Fruit fly (Drosophila melanogaster) whole organism, embryonic: ENCODE measurements around the gene CG17249.
A peak's percentile ranks its signal among the peaks of the same experiment; 100 is the strongest.

Experiments used
- Antp ChIP-seq: fragments of 200-800 bp; sonication (Bioruptor generic); optimal IDR thresholded peaks from 3 replicates; lab custom pipeline; 2016; ENCODE audit warnings: missing biosample characterization, missing genetic modification characterization
- Bgb ChIP-seq: fragments of 200-800 bp; sonication (Bioruptor generic); IDR thresholded peaks from 2 replicates; pipeline ENCODE4 v1.3.6; 2022; ENCODE audit warnings: missing biosample characterization, missing genetic modification characterization; ENCODE audit not compliant: partially characterized antibody
- BtbVII ChIP-seq: fragments of 200-800 bp; sonication (Bioruptor generic); optimal IDR thresholded peaks from 3 replicates; lab custom pipeline; 2017; ENCODE audit warnings: missing biosample characterization, mild to moderate bottlenecking, missing genetic modification characterization
- C15 ChIP-seq: fragments of 200-800 bp; sonication (Bioruptor generic); IDR thresholded peaks from 3 replicates; pipeline ENCODE4 v1.3.6; 2022; ENCODE audit warnings: missing biosample characterization, missing genetic modification characterization
- CG1024 ChIP-seq: fragments of 200-800 bp; sonication (Bioruptor generic); IDR thresholded peaks from 2 replicates; pipeline ENCODE4 v1.3.6; 2022; ENCODE audit warnings: missing biosample characterization, missing genetic modification characterization
- CG10267 ChIP-seq: fragments of 200-800 bp; sonication (Bioruptor generic); optimal IDR thresholded peaks from 2 replicates; lab custom pipeline; 2018; ENCODE audit warnings: missing biosample characterization, mild to moderate bottlenecking, missing genetic modification characterization, moderate library complexity
- CG12155 ChIP-seq: fragments of 200-800 bp; sonication (Bioruptor generic); optimal IDR thresholded peaks from 3 replicates; lab custom pipeline; 2016; ENCODE audit warnings: missing biosample characterization, missing genetic modification characterization
- CG12299 ChIP-seq: fragments of 200-800 bp; sonication (Bioruptor generic); optimal IDR thresholded peaks from 2 replicates; lab custom pipeline; 2018; ENCODE audit warnings: missing biosample characterization, mild to moderate bottlenecking, missing genetic modification characterization
- CG15696 ChIP-seq: fragments of 200-800 bp; sonication (Bioruptor generic); optimal IDR thresholded peaks from 2 replicates; lab custom pipeline; 2019; ENCODE audit warnings: missing biosample characterization, mild to moderate bottlenecking, missing genetic modification characterization, moderate library complexity
- CG1602 ChIP-seq: fragments of 200-800 bp; sonication (Bioruptor generic); optimal IDR thresholded peaks from 3 replicates; lab custom pipeline; 2016; ENCODE audit warnings: missing biosample characterization, missing genetic modification characterization
- CG16779 ChIP-seq: fragments of 200-800 bp; sonication (Bioruptor generic); IDR thresholded peaks from 2 replicates; pipeline ENCODE4 v1.3.6; 2022; ENCODE audit warnings: missing biosample characterization, missing genetic modification characterization
- CG17385 ChIP-seq: fragments of 200-800 bp; sonication (Bioruptor generic); optimal IDR thresholded peaks from 3 replicates; lab custom pipeline; 2018; ENCODE audit warnings: missing biosample characterization, mild to moderate bottlenecking, missing genetic modification characterization
- CG30020 ChIP-seq: fragments of 200-800 bp; optimal IDR thresholded peaks from 2 replicates; lab custom pipeline; 2019; ENCODE audit warnings: missing biosample characterization, mild to moderate bottlenecking, missing genetic modification characterization, moderate library complexity
- CG30403 ChIP-seq: fragments of 200-800 bp; sonication (Bioruptor generic); optimal IDR thresholded peaks from 3 replicates; lab custom pipeline; 2016; ENCODE audit warnings: missing biosample characterization, missing genetic modification characterization
- CG31441 ChIP-seq: fragments of 200-800 bp; sonication (Bioruptor generic); IDR thresholded peaks from 2 replicates; pipeline ENCODE4 v1.3.6; 2022; ENCODE audit warnings: missing biosample characterization, missing genetic modification characterization
- CG3726 ChIP-seq: fragments of 200-800 bp; sonication (Bioruptor generic); IDR thresholded peaks from 3 replicates; pipeline ENCODE4, ENCODE4 v1.3.6; 2022; ENCODE audit warnings: missing biosample characterization, missing genetic modification characterization
- CG6683 ChIP-seq: fragments of 200-800 bp; sonication (Bioruptor generic); optimal IDR thresholded peaks from 2 replicates; lab custom pipeline; 2017; ENCODE audit warnings: missing biosample characterization, mild to moderate bottlenecking, missing genetic modification characterization, missing genetic modification reagents
- CG7786 ChIP-seq: fragments of 200-800 bp; sonication (Bioruptor generic); optimal IDR thresholded peaks from 2 replicates; lab custom pipeline; 2016; ENCODE audit warnings: missing biosample characterization, missing genetic modification characterization
- CG7963 ChIP-seq: fragments of 200-800 bp; sonication (Bioruptor generic); IDR thresholded peaks from 3 replicates; pipeline ENCODE4 v1.3.6; 2022; ENCODE audit warnings: missing biosample characterization, missing genetic modification characterization; ENCODE audit not compliant: partially characterized antibody
- CG9817 ChIP-seq: fragments of 200-800 bp; sonication (Bioruptor generic); optimal IDR thresholded peaks from 2 replicates; lab custom pipeline; 2018; ENCODE audit warnings: missing biosample characterization, mild to moderate bottlenecking, missing genetic modification characterization, moderate library complexity
- CG9876 ChIP-seq: fragments of 200-800 bp; sonication (Bioruptor generic); optimal IDR thresholded peaks from 2 replicates; lab custom pipeline; 2016; ENCODE audit warnings: missing biosample characterization, missing genetic modification characterization
- CHES-1-like ChIP-seq: fragments of 200-800 bp; sonication (Bioruptor generic); optimal IDR thresholded peaks from 2 replicates; lab custom pipeline; 2016; ENCODE audit warnings: missing biosample characterization, missing genetic modification characterization
- CkIIα-i1 ChIP-seq: fragments of 200-800 bp; sonication (Bioruptor generic); IDR thresholded peaks from 2 replicates; pipeline ENCODE4 v1.3.6; 2022; ENCODE audit warnings: missing biosample characterization, missing genetic modification characterization
- Deaf1 ChIP-seq: fragments of 200-800 bp; optimal IDR thresholded peaks from 3 replicates; lab custom pipeline; 2019; ENCODE audit warnings: missing biosample characterization, mild to moderate bottlenecking, missing genetic modification characterization, moderate library complexity
- Dfd ChIP-seq, 2 experiments: fragments of >200 bp; optimal IDR thresholded peaks; 2 replicates each; lab custom pipeline; 2017; ENCODE audit warnings: missing biosample characterization in 2 of 2, missing genetic modification characterization in 2 of 2
- Dref ChIP-seq: fragments of 200-800 bp; sonication (Bioruptor generic); IDR thresholded peaks from 2 replicates; pipeline ENCODE4 v1.3.6; 2022; ENCODE audit warnings: missing biosample characterization, missing genetic modification characterization
- GATAe ChIP-seq: fragments of 200-800 bp; sonication (Bioruptor generic); conservative IDR thresholded peaks from 2 replicates; pipeline ENCODE4 v1.3.6; 2022; ENCODE audit warnings: missing biosample characterization, missing genetic modification characterization
- Gsc ChIP-seq: fragments of 200-800 bp; sonication (Bioruptor generic); IDR thresholded peaks from 2 replicates; pipeline ENCODE4 v1.3.6; 2022; ENCODE audit warnings: missing biosample characterization, missing genetic modification characterization
- Oaz ChIP-seq: fragments of 200-800 bp; sonication (Bioruptor generic); IDR thresholded peaks from 2 replicates; pipeline ENCODE4 v1.3.6; 2022; ENCODE audit warnings: missing biosample characterization, missing genetic modification characterization
- Rfx ChIP-seq: fragments of 200-800 bp; sonication (Bioruptor generic); IDR thresholded peaks from 2 replicates; pipeline ENCODE4 v1.3.6; 2022; ENCODE audit warnings: missing biosample characterization, missing genetic modification characterization
- Sin3A ChIP-seq: fragments of >200 bp; optimal IDR thresholded peaks from 2 replicates; lab custom pipeline; 2018
- Spps ChIP-seq: fragments of 200-800 bp; sonication (Bioruptor generic); optimal IDR thresholded peaks from 2 replicates; lab custom pipeline; 2018; ENCODE audit warnings: missing biosample characterization, mild to moderate bottlenecking, missing genetic modification characterization
- ab ChIP-seq: fragments of 200-800 bp; sonication (Bioruptor generic); optimal IDR thresholded peaks from 2 replicates; lab custom pipeline; 2016; ENCODE audit warnings: missing biosample characterization, missing genetic modification characterization
- amos ChIP-seq: fragments of 200-800 bp; sonication (Bioruptor generic); IDR thresholded peaks from 2 replicates; pipeline ENCODE4 v1.3.6; 2022; ENCODE audit warnings: missing biosample characterization, missing genetic modification characterization; ENCODE audit not compliant: partially characterized antibody
- aop ChIP-seq: fragments of 200-800 bp; sonication (Bioruptor generic); IDR thresholded peaks from 2 replicates; pipeline ENCODE4 v1.3.6; 2022; ENCODE audit warnings: missing biosample characterization, missing genetic modification characterization
- ara ChIP-seq: fragments of 200-800 bp; sonication (Bioruptor generic); IDR thresholded peaks from 2 replicates; pipeline ENCODE4 v1.3.6; 2022; ENCODE audit warnings: missing biosample characterization, missing genetic modification characterization
- cad ChIP-seq: fragments of >200 bp; optimal IDR thresholded peaks from 2 replicates; lab custom pipeline; 2017; ENCODE audit warnings: missing biosample characterization, missing genetic modification characterization
- chif ChIP-seq, 2 experiments: fragments of 200-800 bp; sonication (Bioruptor generic); optimal IDR thresholded peaks; 3 replicates each; lab custom pipeline; 2016; ENCODE audit warnings: missing biosample characterization in 2 of 2, missing genetic modification characterization in 2 of 2
- disco-r ChIP-seq: fragments of 200-800 bp; sonication (Bioruptor generic); optimal IDR thresholded peaks from 2 replicates; lab custom pipeline; 2016; ENCODE audit warnings: missing biosample characterization, missing genetic modification characterization
- dpn ChIP-seq, 2 experiments: fragments of 200-800 bp; sonication (Bioruptor generic); optimal IDR thresholded peaks; 3 replicates each; lab custom pipeline; 2016; ENCODE audit warnings: missing biosample characterization in 2 of 2, missing genetic modification characterization in 2 of 2
- ewg ChIP-seq: fragments of 200-800 bp; sonication (Bioruptor generic); optimal IDR thresholded peaks from 3 replicates; lab custom pipeline; 2017; ENCODE audit warnings: mild to moderate bottlenecking, missing biosample characterization, missing genetic modification reagents, missing genetic modification characterization
- fru ChIP-seq: fragments of >200 bp; optimal IDR thresholded peaks from 2 replicates; lab custom pipeline; 2017
- hbn ChIP-seq: fragments of 200-800 bp; sonication (Bioruptor generic); IDR thresholded peaks from 2 replicates; pipeline ENCODE4 v1.3.6; 2022; ENCODE audit warnings: missing biosample characterization, missing genetic modification characterization; ENCODE audit not compliant: partially characterized antibody
- kni ChIP-seq: fragments of 200-800 bp; sonication (Bioruptor generic); optimal IDR thresholded peaks from 3 replicates; lab custom pipeline; 2017; ENCODE audit warnings: mild to moderate bottlenecking, missing biosample characterization, missing genetic modification reagents, missing genetic modification characterization
- peb ChIP-seq: fragments of 200-800 bp; sonication (Bioruptor generic); IDR thresholded peaks from 2 replicates; pipeline ENCODE4 v1.3.6; 2022; ENCODE audit warnings: missing biosample characterization, missing genetic modification characterization
- pfk ChIP-seq: fragments of 200-800 bp; sonication (Bioruptor generic); optimal IDR thresholded peaks from 2 replicates; lab custom pipeline; 2018; ENCODE audit warnings: missing biosample characterization, mild to moderate bottlenecking, missing genetic modification characterization, moderate library complexity
- psq ChIP-seq: fragments of 200-800 bp; sonication (Bioruptor generic); optimal IDR thresholded peaks from 2 replicates; lab custom pipeline; 2017; ENCODE audit warnings: missing biosample characterization, missing genetic modification characterization
- ro ChIP-seq: fragments of 200-800 bp; sonication (Bioruptor generic); IDR thresholded peaks from 2 replicates; pipeline ENCODE4 v1.3.6; 2022; ENCODE audit warnings: missing biosample characterization, missing genetic modification characterization
- sens-2 ChIP-seq: fragments of 200-800 bp; sonication (Bioruptor generic); IDR thresholded peaks from 2 replicates; pipeline ENCODE4 v1.3.6; 2022; ENCODE audit warnings: missing biosample characterization, missing genetic modification characterization
- sna ChIP-seq: fragments of 200-800 bp; sonication (Bioruptor generic); IDR thresholded peaks from 2 replicates; pipeline ENCODE4 v1.3.6; 2022; ENCODE audit warnings: missing biosample characterization, missing genetic modification characterization; ENCODE audit not compliant: partially characterized antibody
- ssp ChIP-seq: fragments of 200-800 bp; sonication (Bioruptor generic); IDR thresholded peaks from 2 replicates; pipeline ENCODE4 v1.3.6; 2022; ENCODE audit warnings: missing biosample characterization, missing genetic modification characterization
- vfl ChIP-seq: fragments of 200-800 bp; sonication (Bioruptor generic); optimal IDR thresholded peaks from 2 replicates; lab custom pipeline; 2016; ENCODE audit warnings: missing biosample characterization, missing genetic modification characterization

The CG17249 gene

dm6 chr3L:1668504-1668903 lies 21.2 kb upstream of the CG17249 start, which contains the start of gene RpL23A (continued):
- TF ChIP-seq CG9817 (tag; lab: Kevin White, UChicago) (peak; percentile 96), CG1024 (peak; percentile 87), aop (GFP tag; lab: Robert Waterston, UW) (peak; percentile 54; the same call in 1 of the 2 replicates), GATAe (GFP tag; lab: Robert Waterston, UW) (peak; percentile 75), amos (GFP tag; lab: Robert Waterston, UW) (peak; percentile 73), BtbVII (GFP tag; lab: Kevin White, UChicago) (peak; percentile 92), CG17385 (peak; percentile 89), ewg (peak; percentile 93), Sin3A (lab: Kevin White, UChicago) (peak; percentile 87), CG9876 (GFP tag; lab: Kevin White, UChicago) (peak; percentile 98), CG6683 (GFP tag; lab: Kevin White, UChicago) (peak; percentile 95), Spps (tag; lab: Kevin White, UChicago) (peak; percentile 83), CkIIα-i1 (peak; percentile 52; the same call in 1 of the 2 replicates), vfl (GFP tag; lab: Kevin White, UChicago) (peak; percentile 94), dpn (GFP tag; optimal IDR thresholded peaks at IDR 0.05; lab: Kevin White, UChicago) (peak; percentile 93 to 98), CG12299 (tag; lab: Kevin White, UChicago) (peak; percentile 82), CHES-1-like (GFP tag; lab: Kevin White, UChicago) (peak; percentile 98), hbn (no peak), Dref (GFP tag; lab: Robert Waterston, UW) (peak; percentile 56), CG16779 (peak; percentile 93), CG1602 (GFP tag; lab: Kevin White, UChicago) (peak; percentile 88), Antp (GFP tag; lab: Kevin White, UChicago) (peak; percentile 98), Bgb (GFP tag; lab: Robert Waterston, UW) (peak; percentile 81), CG10267 (tag; lab: Kevin White, UChicago) (peak; percentile 100), cad (GFP tag; lab: Kevin White, UChicago) (no peak), Dfd (GFP tag; optimal IDR thresholded peaks at IDR 0.05; lab: Kevin White, UChicago) (no peak), CG15696 (tag; lab: Kevin White, UChicago) (peak; percentile 71), ara (GFP tag; lab: Robert Waterston, UW) (peak; percentile 90), Gsc (GFP tag; lab: Robert Waterston, UW) (peak; percentile 70), psq (GFP tag; lab: Kevin White, UChicago) (peak; percentile 93), CG3726 (GFP tag; lab: Robert Waterston, UW) (peak; percentile 88), sna (peak; percentile 49; the same call in 1 of the 2 replicates), CG7963 (0 out of 3 replicates have a peak, but pooled peaks have one; percentile 33), Rfx (GFP tag; lab: Robert Waterston, UW) (peak; percentile 99), ab (peak; percentile 81), C15 (GFP tag; lab: Robert Waterston, UW) (peak; percentile 91), Deaf1 (tag; lab: Kevin White, UChicago) (peak; percentile 61), CG30020 (tag; lab: Kevin White, UChicago) (peak; percentile 82), pfk (GFP tag; lab: Kevin White, UChicago) (peak; percentile 82), ro (GFP tag; lab: Robert Waterston, UW) (peak; percentile 73), peb (GFP tag; lab: Robert Waterston, UW) (peak; percentile 82), ssp (GFP tag; lab: Robert Waterston, UW) (peak; percentile 87), chif (GFP tag; optimal IDR thresholded peaks at IDR 0.05; lab: Kevin White, UChicago) (peak; percentile 95 to 96), CG31441 (peak; percentile 87), sens-2 (GFP tag; lab: Robert Waterston, UW) (peak; percentile 90), Oaz (peak; percentile 87), CG7786 (peak; percentile 95), kni (peak; percentile 96), disco-r (GFP tag; lab: Kevin White, UChicago) (peak; percentile 95), CG12155 (GFP tag; lab: Kevin White, UChicago) (peak; percentile 91), fru (lab: Kevin White, UChicago) (no peak), CG30403 (GFP tag; lab: Kevin White, UChicago) (peak; percentile 94)
